Worm (Caenorhabditis elegans): ENCODE results near the gene taf-11.1.
A peak's percentile ranks its signal among the peaks of the same experiment; 100 is the strongest.

taf-11.1 gene

DNA sequence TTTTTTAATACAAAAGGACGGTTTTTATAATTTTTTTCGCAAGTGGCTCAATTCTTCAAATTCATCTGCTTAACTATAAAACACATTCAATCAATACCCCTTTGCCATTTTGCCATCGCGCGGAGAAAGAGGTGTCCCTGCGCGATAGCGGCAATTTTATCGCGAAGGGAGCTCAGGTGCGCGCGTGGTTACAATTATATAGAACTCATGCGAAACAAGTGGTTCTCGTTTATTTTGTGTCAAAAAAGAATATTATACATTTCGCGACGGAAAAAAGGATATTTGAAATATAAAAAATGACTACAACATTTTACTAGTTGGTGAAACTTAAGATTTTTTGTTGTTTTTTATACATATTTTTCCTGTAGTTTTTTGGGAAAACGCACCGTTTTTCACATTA, 45.8 kb upstream of the taf-11.1 start (continued):
- TF ChIP-seq ceh-28 (tag; optimal IDR thresholded peaks at IDR 0.05): peak; percentile 100
- peak; percentile 68 for TF ChIP-seq ceh-16 (tag; optimal IDR thresholded peaks at IDR 0.05)
- TF ChIP-seq elt-3 (tag; optimal IDR thresholded peaks at IDR 0.05): peak; percentile 59 to 98 (median 94)
- TF ChIP-seq lin-39 (tag; optimal IDR thresholded peaks at IDR 0.05): peak; percentile 99
- TF ChIP-seq hmg-11 (tag; optimal IDR thresholded peaks at IDR 0.05): peak; percentile 91
- peak; percentile 95 for TF ChIP-seq ceh-9 (tag; optimal IDR thresholded peaks at IDR 0.05)
- TF ChIP-seq elt-1 (tag; optimal IDR thresholded peaks at IDR 0.05): peak; percentile 88
- no peak for TF ChIP-seq unc-39 (tag; optimal IDR thresholded peaks at IDR 0.05)
- TF ChIP-seq fkh-2 (tag; optimal IDR thresholded peaks at IDR 0.05): peak; percentile 88
- TF ChIP-seq ceh-82 (tag; optimal IDR thresholded peaks at IDR 0.05): peak; percentile 99
- peak; percentile 97 for TF ChIP-seq egl-27 (tag; optimal IDR thresholded peaks at IDR 0.05)
- peak; percentile 96 for TF ChIP-seq snpc-4 (tag; optimal IDR thresholded peaks at IDR 0.05)
- peak; percentile 97 for TF ChIP-seq unc-62 (GFP tag; optimal IDR thresholded peaks at IDR 0.05)
- TF ChIP-seq sea-2 (GFP tag; optimal IDR thresholded peaks at IDR 0.05): no peak
- peak; percentile 34 for TF ChIP-seq nhr-12 (tag; optimal IDR thresholded peaks at IDR 0.05)
- peak; percentile 93 for TF ChIP-seq skn-1 (tag; optimal IDR thresholded peaks at IDR 0.05)
- TF ChIP-seq nfya-1 (tag; optimal IDR thresholded peaks at IDR 0.05; ENCODE audit: insufficient read depth): peak; percentile 98
- TF ChIP-seq lsy-12 (tag; optimal IDR thresholded peaks at IDR 0.05): peak; percentile 97
- peak; percentile 97 for TF ChIP-seq aly-2 (tag; optimal IDR thresholded peaks at IDR 0.05)

DNA sequence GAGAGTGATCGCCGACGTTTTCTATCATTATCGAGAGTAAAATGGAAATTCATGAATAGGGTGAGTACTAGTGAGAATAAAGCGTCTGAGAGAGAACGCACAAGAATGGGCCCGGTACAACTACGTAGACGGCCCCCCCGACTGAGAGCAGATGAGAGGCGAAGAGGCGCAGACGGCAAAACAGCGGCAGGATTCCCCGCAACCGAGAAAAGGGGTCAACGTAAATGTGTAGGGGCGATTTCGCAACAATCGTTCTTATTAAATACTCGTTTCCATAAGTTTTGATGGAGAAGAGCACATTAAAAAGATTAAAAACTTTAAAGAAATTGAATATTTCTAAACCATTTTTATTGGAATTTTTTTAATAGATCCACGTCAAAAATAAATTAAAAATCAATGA, 40.3 kb upstream of the taf-11.1 start:
- TF ChIP-seq tbx-2 (tag; optimal IDR thresholded peaks at IDR 0.05): no peak
- TF ChIP-seq hmg-11 (tag; optimal IDR thresholded peaks at IDR 0.05): peak; percentile 37
- no peak for TF ChIP-seq fos-1 (tag; optimal IDR thresholded peaks at IDR 0.05)
- TF ChIP-seq nhr-23 (tag; optimal IDR thresholded peaks at IDR 0.05): peak; percentile 52
- TF ChIP-seq sea-2 (GFP tag; optimal IDR thresholded peaks at IDR 0.05): no peak
- no peak for TF ChIP-seq skn-1 (tag; optimal IDR thresholded peaks at IDR 0.05)
- peak; percentile 63 for TF ChIP-seq nfya-1 (tag; optimal IDR thresholded peaks at IDR 0.05; ENCODE audit: insufficient read depth)
- TF ChIP-seq pha-4 (tag; optimal IDR thresholded peaks at IDR 0.05): peak; percentile 15
- peak; percentile 38 for TF ChIP-seq nhr-43 (tag; optimal IDR thresholded peaks at IDR 0.05; ENCODE audit: poor library complexity, severe bottlenecking)
- peak; percentile 7 for TF ChIP-seq snpc-4 (tag; optimal IDR thresholded peaks at IDR 0.05)

DNA sequence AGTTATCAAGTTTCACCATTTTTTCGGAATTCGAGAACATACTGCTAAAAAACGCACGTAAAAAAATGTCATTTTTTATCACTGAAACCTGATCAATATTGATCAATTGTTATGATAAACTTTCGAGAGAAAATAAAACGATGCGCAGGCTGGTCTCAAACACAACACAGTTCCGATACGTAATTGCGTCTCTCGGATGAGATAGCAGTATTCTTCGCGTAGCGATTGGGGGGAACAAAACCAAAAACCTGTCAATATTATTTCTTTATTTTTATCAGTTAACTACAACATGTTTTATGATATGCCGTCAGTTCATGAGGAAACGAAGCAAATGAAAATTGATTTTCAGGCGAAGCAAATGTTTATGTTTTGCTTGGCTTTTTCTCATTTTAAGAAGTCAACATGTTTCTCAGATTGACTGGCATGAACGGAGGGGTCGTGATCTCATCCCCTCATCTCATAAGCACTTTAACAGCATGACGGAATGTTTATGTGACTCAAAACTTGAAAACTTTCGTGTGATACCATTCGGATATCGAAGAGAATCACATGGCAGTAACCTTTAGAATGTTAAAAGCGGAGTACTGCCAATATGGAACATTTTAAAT, 39.4 kb upstream of the taf-11.1 start:
- TF ChIP-seq ceh-28 (tag; optimal IDR thresholded peaks at IDR 0.05) (peak; percentile 16), fkh-10 (GFP tag; optimal IDR thresholded peaks at IDR 0.05) (no peak), mml-1 (tag; optimal IDR thresholded peaks at IDR 0.05) (no peak), lin-15B (tag; optimal IDR thresholded peaks at IDR 0.05) (no peak), elt-2 (tag; optimal IDR thresholded peaks at IDR 0.05) (peak; percentile 85), pha-4 (tag; optimal IDR thresholded peaks at IDR 0.05) (peak; percentile 22), nhr-76 (tag; optimal IDR thresholded peaks at IDR 0.05) (no peak), ceh-16 (tag; optimal IDR thresholded peaks at IDR 0.05) (no peak), nhr-23 (tag; optimal IDR thresholded peaks at IDR 0.05) (peak; percentile 32), egl-5 (tag; optimal IDR thresholded peaks at IDR 0.05) (peak; percentile 11), nhr-67 (tag; optimal IDR thresholded peaks at IDR 0.05) (no peak), pqm-1 (tag; optimal IDR thresholded peaks at IDR 0.05) (peak; percentile 46), egl-27 (tag; optimal IDR thresholded peaks at IDR 0.05) (no peak)

DNA sequence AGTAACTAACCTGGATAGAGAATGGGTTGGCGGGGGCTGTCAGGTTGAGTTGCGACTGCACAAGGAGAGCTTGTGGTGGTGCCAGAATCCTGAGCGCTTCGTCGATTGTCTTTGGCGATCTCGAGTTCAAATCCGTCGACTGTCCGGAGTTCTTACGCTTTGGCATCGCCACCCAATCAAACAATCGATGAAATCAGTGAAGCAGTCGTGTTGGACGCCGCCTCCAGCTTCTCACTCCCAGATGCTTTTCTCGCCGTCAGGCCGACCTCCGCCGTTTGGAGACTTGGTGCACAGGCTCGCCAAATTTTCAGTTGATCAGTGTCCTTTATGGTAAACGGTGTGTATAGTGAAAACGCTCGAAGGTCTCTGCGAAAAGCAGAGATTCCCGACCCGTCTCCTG, 38.1 kb upstream of the taf-11.1 start, which contains the start of the genes F20B6.10 and hpk-1:
F20B6.10 (minus strand) TSS at position 303 of the 400 bp plus-strand sequence.
hpk-1 (minus strand) TSS at position 397 of the 400 bp plus-strand sequence.
- TF ChIP-seq nhr-12 (tag; optimal IDR thresholded peaks at IDR 0.05) (no peak), nhr-43 (tag; optimal IDR thresholded peaks at IDR 0.05; ENCODE audit: poor library complexity, severe bottlenecking) (no peak), ztf-11 (tag; optimal IDR thresholded peaks at IDR 0.05) (no peak), nfya-1 (tag; optimal IDR thresholded peaks at IDR 0.05; ENCODE audit: insufficient read depth) (no peak), ceh-28 (tag; optimal IDR thresholded peaks at IDR 0.05) (no peak), pqm-1 (tag; optimal IDR thresholded peaks at IDR 0.05) (no peak), fkh-10 (GFP tag; optimal IDR thresholded peaks at IDR 0.05) (no peak), hmg-11 (tag; optimal IDR thresholded peaks at IDR 0.05) (no peak), skn-1 (tag; optimal IDR thresholded peaks at IDR 0.05) (no peak), elt-1 (tag; optimal IDR thresholded peaks at IDR 0.05) (no peak), R02D3.7 (tag; optimal IDR thresholded peaks at IDR 0.05) (no peak), nhr-11 (tag; optimal IDR thresholded peaks at IDR 0.05) (no peak), fkh-2 (tag; optimal IDR thresholded peaks at IDR 0.05) (no peak)
